Comparison of ENCODE assay signal across 5 worm cellular contexts in the genomic region with DNA sequence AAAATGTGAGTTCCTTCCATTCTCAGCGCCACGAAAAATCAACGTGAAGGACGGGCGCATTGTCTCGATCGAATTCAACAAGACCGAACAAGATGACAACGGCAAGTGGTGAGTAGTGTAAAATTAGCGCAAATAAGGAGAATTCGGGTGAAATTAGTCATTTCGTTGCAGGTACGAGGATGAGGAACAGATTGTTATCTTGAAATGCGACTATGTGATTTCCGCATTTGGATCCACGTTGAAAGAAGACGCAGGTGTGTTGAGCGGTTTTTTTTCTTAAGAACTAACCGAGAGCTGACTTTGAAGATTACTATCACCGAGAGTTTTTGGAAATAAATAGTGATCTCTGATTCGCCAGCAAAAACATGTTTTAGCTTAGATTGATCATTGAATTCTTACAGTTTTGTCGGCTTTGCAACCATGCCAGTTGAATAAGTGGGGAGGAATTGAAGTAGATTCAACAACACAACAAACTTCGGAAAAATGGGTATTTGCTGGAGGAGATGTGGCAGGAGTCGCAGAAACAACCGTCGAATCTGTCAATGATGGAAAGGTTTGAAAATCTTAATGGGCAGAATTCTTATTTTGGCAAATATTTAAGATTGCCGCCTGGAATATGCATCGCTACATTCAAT.
TF ChIP-seq lines count a peak whose summit lies in the region.

No protein-coding gene starts in this region.

TF ChIP-seq in whole organism, L1 larva, 84 proteins besides CTCF, POLR2A, EP300 and RAD21:
- TF ChIP-seq nhr-85 (tag; lab: Kevin White, UChicago) (peak; percentile 82), blmp-1 (tag; optimal IDR thresholded peaks at IDR 0.05; lab: Kevin White, UChicago) (peak; percentile 49), lin-14 (GFP tag; optimal IDR thresholded peaks at IDR 0.05; lab: Kevin White, UChicago) (peak; percentile 41), rnt-1 (tag; optimal IDR thresholded peaks at IDR 0.05; lab: Kevin White, UChicago) (peak; percentile 15), fkh-4 (tag; optimal IDR thresholded peaks at IDR 0.05; lab: Kevin White, UChicago; ENCODE audit: borderline replicate concordance) (no peak), nhr-84 (tag; optimal IDR thresholded peaks at IDR 0.05; lab: Kevin White, UChicago) (no peak)

TF ChIP-seq in whole organism, L2 larva, 48 proteins besides CTCF, POLR2A, EP300 and RAD21:
- TF ChIP-seq fos-1 (tag; optimal IDR thresholded peaks at IDR 0.05; lab: Kevin White, UChicago) (no peak), blmp-1 (tag; optimal IDR thresholded peaks at IDR 0.05; lab: Kevin White, UChicago; ENCODE audit: insufficient read depth) (peak; percentile 4)

TF ChIP-seq in whole organism, L3 larva, 47 proteins besides CTCF, POLR2A, EP300 and RAD21:
- TF ChIP-seq egl-27 (tag; optimal IDR thresholded peaks at IDR 0.05; lab: Kevin White, UChicago) (no peak), fkh-10 (GFP tag; optimal IDR thresholded peaks at IDR 0.05; lab: Kevin White, UChicago) (no peak), elt-1 (tag; optimal IDR thresholded peaks at IDR 0.05; lab: Kevin White, UChicago) (peak; percentile 64), nhr-25 (tag; optimal IDR thresholded peaks at IDR 0.05; lab: Kevin White, UChicago) (peak; percentile 46), nhr-67 (tag; optimal IDR thresholded peaks at IDR 0.05; lab: Kevin White, UChicago) (no peak)

TF ChIP-seq in whole organism, L4 larva, 104 proteins besides CTCF, POLR2A, EP300 and RAD21:
- TF ChIP-seq lsy-2 (tag; optimal IDR thresholded peaks at IDR 0.05; lab: Kevin White, UChicago) (no peak), T26A8.4 (GFP tag; IDR thresholded peaks at IDR 0.05; lab: Robert Waterston, UW) (no peak), lin-39 (tag; optimal IDR thresholded peaks at IDR 0.05; lab: Kevin White, UChicago) (no peak), ceh-62 (tag; optimal IDR thresholded peaks at IDR 0.05; lab: Kevin White, UChicago) (no peak), zfp-2 (tag; optimal IDR thresholded peaks at IDR 0.05; lab: Kevin White, UChicago) (no peak), unc-62 (GFP tag; optimal IDR thresholded peaks at IDR 0.05 in 1 of 2; lab: Kevin White, UChicago) (peak in 1 of 2 experiments; percentile 91), unc-62 (tag; optimal IDR thresholded peaks at IDR 0.05; lab: Kevin White, UChicago) (no peak), lin-29 (GFP tag; IDR thresholded peaks at IDR 0.05; lab: Robert Waterston, UW) (no peak), hif-1 (tag; optimal IDR thresholded peaks at IDR 0.05; lab: Kevin White, UChicago) (no peak), fos-1 (tag; optimal IDR thresholded peaks at IDR 0.05; lab: Kevin White, UChicago) (no peak), cey-2 (tag; optimal IDR thresholded peaks at IDR 0.05; lab: Kevin White, UChicago; ENCODE audit: borderline replicate concordance, insufficient read depth) (no peak), nhr-102 (tag; optimal IDR thresholded peaks at IDR 0.05; lab: Kevin White, UChicago) (no peak), egl-43 (GFP tag; IDR thresholded peaks at IDR 0.05; lab: Robert Waterston, UW) (no peak), aha-1 (tag; lab: Kevin White, UChicago) (peak; percentile 41), gei-8 (GFP tag; optimal IDR thresholded peaks at IDR 0.05; lab: Kevin White, UChicago) (no peak), dmd-8 (GFP tag; IDR thresholded peaks at IDR 0.05; lab: Robert Waterston, UW) (no peak), unc-39 (tag; optimal IDR thresholded peaks at IDR 0.05; lab: Kevin White, UChicago) (no peak)

TF ChIP-seq in whole organism, mixed stage, embryonic, 35 proteins besides CTCF, POLR2A, EP300 and RAD21:
- TF ChIP-seq elt-1 (tag; optimal IDR thresholded peaks at IDR 0.05; lab: Kevin White, UChicago; ENCODE audit: borderline replicate concordance, insufficient read depth) (peak; percentile 40), nhr-237 (tag; optimal IDR thresholded peaks at IDR 0.05; lab: Kevin White, UChicago) (no peak)
